Fruit fly (Drosophila melanogaster) whole organism, embryonic: ENCODE measurements around the gene CG3918.
A peak's percentile ranks its signal among the peaks of the same experiment; 100 is the strongest.

ENCODE experiments used
- Antp ChIP-seq: fragments of 200-800 bp; sonication (Bioruptor generic); optimal IDR thresholded peaks from 3 replicates; lab custom pipeline; 2016; ENCODE audit warnings: missing biosample characterization, missing genetic modification characterization
- Blimp-1 ChIP-seq: fragments of 200-800 bp; sonication (Bioruptor generic); optimal IDR thresholded peaks from 3 replicates; lab custom pipeline; 2018; ENCODE audit warnings: missing biosample characterization, missing genetic modification characterization, mild to moderate bottlenecking, moderate library complexity, missing genetic modification reagents
- C15 ChIP-seq: fragments of 200-800 bp; sonication (Bioruptor generic); IDR thresholded peaks from 3 replicates; pipeline ENCODE4 v1.3.6; 2022; ENCODE audit warnings: missing biosample characterization, missing genetic modification characterization
- CG10274 ChIP-seq: fragments of 200-800 bp; sonication (Bioruptor generic); optimal IDR thresholded peaks from 3 replicates; lab custom pipeline; 2017; ENCODE audit warnings: missing biosample characterization, mild to moderate bottlenecking, missing genetic modification characterization
- CG11398 ChIP-seq: fragments of 200-800 bp; sonication (Bioruptor generic); optimal IDR thresholded peaks from 2 replicates; lab custom pipeline; 2016; ENCODE audit warnings: missing biosample characterization, missing genetic modification characterization
- CG11696 ChIP-seq: fragments of 200-800 bp; sonication (Bioruptor generic); IDR thresholded peaks from 2 replicates; pipeline ENCODE4 v1.3.6; 2022; ENCODE audit warnings: missing biosample characterization, missing genetic modification characterization
- CG11723 ChIP-seq: fragments of 200-800 bp; sonication (Bioruptor generic); optimal IDR thresholded peaks from 2 replicates; lab custom pipeline; 2017; ENCODE audit warnings: missing biosample characterization, mild to moderate bottlenecking, missing genetic modification characterization
- CG12219 ChIP-seq: fragments of 200-800 bp; sonication (Bioruptor generic); optimal IDR thresholded peaks from 3 replicates; lab custom pipeline; 2018; ENCODE audit warnings: missing biosample characterization, mild to moderate bottlenecking, missing genetic modification characterization
- CG13894 ChIP-seq: fragments of 200-800 bp; sonication (Bioruptor generic); optimal IDR thresholded peaks from 3 replicates; lab custom pipeline; 2018; ENCODE audit warnings: missing biosample characterization, mild to moderate bottlenecking, missing genetic modification characterization, moderate library complexity
- CG15011 ChIP-seq: fragments of 200-800 bp; sonication (Bioruptor generic); optimal IDR thresholded peaks from 3 replicates; lab custom pipeline; 2018; ENCODE audit warnings: missing biosample characterization, mild to moderate bottlenecking, missing genetic modification characterization
- CG15073 ChIP-seq: fragments of 200-800 bp; sonication (Bioruptor generic); optimal IDR thresholded peaks from 2 replicates; lab custom pipeline; 2016; ENCODE audit warnings: missing biosample characterization, missing genetic modification characterization
- CG16815 ChIP-seq: fragments of 200-800 bp; sonication (Bioruptor generic); optimal IDR thresholded peaks from 3 replicates; lab custom pipeline; 2017; ENCODE audit warnings: missing biosample characterization, mild to moderate bottlenecking, missing genetic modification characterization
- CG17359 ChIP-seq: fragments of 200-800 bp; sonication (Bioruptor generic); optimal IDR thresholded peaks from 3 replicates; lab custom pipeline; 2018; ENCODE audit warnings: missing biosample characterization, mild to moderate bottlenecking, missing genetic modification characterization, moderate library complexity
- CG17361 ChIP-seq: fragments of 200-800 bp; sonication (Bioruptor generic); IDR thresholded peaks from 3 replicates; pipeline ENCODE4 v1.3.6; 2022; ENCODE audit warnings: missing biosample characterization, missing genetic modification characterization
- CG18476 ChIP-seq: fragments of 200-800 bp; sonication (Bioruptor generic); optimal IDR thresholded peaks from 2 replicates; lab custom pipeline; 2016; ENCODE audit warnings: missing biosample characterization, mild to moderate bottlenecking, missing genetic modification characterization
- CG2116 ChIP-seq: fragments of 200-800 bp; sonication (Bioruptor generic); optimal IDR thresholded peaks from 3 replicates; lab custom pipeline; 2018; ENCODE audit warnings: missing biosample characterization, mild to moderate bottlenecking, missing genetic modification characterization
- CG2129 ChIP-seq: fragments of 200-800 bp; sonication (Bioruptor generic); IDR thresholded peaks from 2 replicates; pipeline ENCODE4 v1.3.6; 2022; ENCODE audit warnings: missing biosample characterization, missing genetic modification characterization; ENCODE audit not compliant: partially characterized antibody
- CG32767 ChIP-seq: fragments of 200-800 bp; sonication (Bioruptor generic); IDR thresholded peaks from 2 replicates; pipeline ENCODE4 v1.3.6; 2022; ENCODE audit warnings: missing biosample characterization, missing genetic modification characterization
- CG33213 ChIP-seq: fragments of 200-800 bp; sonication (Bioruptor generic); optimal IDR thresholded peaks from 3 replicates; lab custom pipeline; 2016; ENCODE audit warnings: missing biosample characterization, missing genetic modification characterization
- CG3407 ChIP-seq: fragments of 200-800 bp; sonication (Bioruptor generic); optimal IDR thresholded peaks from 2 replicates; lab custom pipeline; 2018; ENCODE audit warnings: missing biosample characterization, mild to moderate bottlenecking, missing genetic modification characterization
- CG3847 ChIP-seq: fragments of 200-800 bp; sonication (Bioruptor generic); IDR thresholded peaks from 2 replicates; pipeline ENCODE4 v1.3.6; 2022; ENCODE audit warnings: missing biosample characterization, missing genetic modification characterization
- CG6791 ChIP-seq: fragments of 200-800 bp; sonication (Bioruptor generic); IDR thresholded peaks from 3 replicates; pipeline ENCODE4 v1.3.6; 2022; ENCODE audit warnings: missing biosample characterization, missing genetic modification characterization; ENCODE audit not compliant: partially characterized antibody
- CG7357 ChIP-seq: fragments of 200-800 bp; sonication (Bioruptor generic); IDR thresholded peaks from 3 replicates; pipeline ENCODE4 v1.3.6; 2022; ENCODE audit warnings: missing biosample characterization, missing genetic modification characterization
- CG7987 ChIP-seq: fragments of 200-800 bp; sonication (Bioruptor generic); optimal IDR thresholded peaks from 2 replicates; lab custom pipeline; 2018; ENCODE audit warnings: missing biosample characterization, mild to moderate bottlenecking, missing genetic modification characterization, moderate library complexity
- CrebB ChIP-seq: fragments of 200-800 bp; sonication (Bioruptor generic); optimal IDR thresholded peaks from 3 replicates; lab custom pipeline; 2018; ENCODE audit warnings: missing biosample characterization, mild to moderate bottlenecking, missing genetic modification characterization
- ERR ChIP-seq: fragments of 200-800 bp; sonication (Bioruptor generic); optimal IDR thresholded peaks from 2 replicates; lab custom pipeline; 2016; ENCODE audit warnings: missing biosample characterization, missing genetic modification characterization
- Gug ChIP-seq: fragments of 200-800 bp; sonication (Bioruptor generic); IDR thresholded peaks from 4 replicates; pipeline ENCODE4 v1.3.6; 2022; ENCODE audit warnings: missing biosample characterization, missing genetic modification characterization
- HLH4C ChIP-seq: fragments of 200-800 bp; sonication (Bioruptor generic); IDR thresholded peaks from 3 replicates; pipeline ENCODE4 v1.3.6; 2022; ENCODE audit warnings: missing biosample characterization, missing genetic modification characterization; ENCODE audit not compliant: partially characterized antibody
- HLH54F ChIP-seq: fragments of 200-800 bp; sonication (Bioruptor generic); optimal IDR thresholded peaks from 3 replicates; lab custom pipeline; 2016; ENCODE audit warnings: missing biosample characterization, missing genetic modification characterization
- Hmr ChIP-seq: fragments of 200-800 bp; sonication (Bioruptor generic); optimal IDR thresholded peaks from 3 replicates; lab custom pipeline; 2017; ENCODE audit warnings: mild to moderate bottlenecking, missing biosample characterization, missing genetic modification reagents, missing genetic modification characterization
- YL-1 ChIP-seq: fragments of 200-800 bp; sonication (Bioruptor generic); optimal IDR thresholded peaks from 3 replicates; lab custom pipeline; 2017; ENCODE audit warnings: missing biosample characterization, mild to moderate bottlenecking, missing genetic modification characterization
- ac ChIP-seq: fragments of 200-800 bp; sonication (Bioruptor generic); optimal IDR thresholded peaks from 3 replicates; lab custom pipeline; 2017; ENCODE audit warnings: missing biosample characterization, mild to moderate bottlenecking, missing genetic modification characterization
- ap ChIP-seq: fragments of 200-800 bp; sonication (Bioruptor generic); IDR thresholded peaks from 2 replicates; pipeline ENCODE4 v1.3.6; 2022; ENCODE audit warnings: missing biosample characterization, missing genetic modification characterization
- bowl ChIP-seq: fragments of 200-800 bp; sonication (Bioruptor generic); IDR thresholded peaks from 2 replicates; pipeline ENCODE4 v1.3.6; 2022; ENCODE audit warnings: missing biosample characterization, missing genetic modification characterization
- cg ChIP-seq: fragments of 200-800 bp; sonication (Bioruptor generic); optimal IDR thresholded peaks from 3 replicates; lab custom pipeline; 2019; ENCODE audit warnings: missing biosample characterization, mild to moderate bottlenecking, missing genetic modification characterization, moderate library complexity
- chif ChIP-seq, 2 experiments: fragments of 200-800 bp; sonication (Bioruptor generic); optimal IDR thresholded peaks; 3 replicates each; lab custom pipeline; 2016; ENCODE audit warnings: missing biosample characterization in 2 of 2, missing genetic modification characterization in 2 of 2
- dm ChIP-seq: fragments of 200-800 bp; sonication (Bioruptor generic); optimal IDR thresholded peaks from 3 replicates; lab custom pipeline; 2016; ENCODE audit warnings: missing biosample characterization, missing genetic modification characterization
- dmrt99B ChIP-seq: fragments of 200-800 bp; sonication (Bioruptor generic); optimal IDR thresholded peaks from 2 replicates; lab custom pipeline; 2018; ENCODE audit warnings: missing biosample characterization, mild to moderate bottlenecking, missing genetic modification characterization, moderate library complexity
- dysf ChIP-seq: fragments of 200-800 bp; sonication (Bioruptor generic); IDR thresholded peaks from 3 replicates; pipeline ENCODE4 v1.3.6; 2022; ENCODE audit warnings: missing biosample characterization, missing genetic modification characterization
- ems ChIP-seq: fragments of 200-800 bp; sonication (Bioruptor generic); optimal IDR thresholded peaks from 3 replicates; lab custom pipeline; 2016; ENCODE audit warnings: missing biosample characterization, missing genetic modification characterization
- gcm ChIP-seq: fragments of 200-800 bp; sonication (Bioruptor generic); optimal IDR thresholded peaks from 2 replicates; lab custom pipeline; 2019; ENCODE audit warnings: missing biosample characterization, mild to moderate bottlenecking, missing genetic modification characterization, moderate library complexity
- kah ChIP-seq: fragments of 200-800 bp; sonication (Bioruptor generic); optimal IDR thresholded peaks from 2 replicates; lab custom pipeline; 2018; ENCODE audit warnings: missing biosample characterization, mild to moderate bottlenecking, missing genetic modification characterization
- mirr ChIP-seq: fragments of 200-800 bp; sonication (Bioruptor generic); optimal IDR thresholded peaks from 3 replicates; lab custom pipeline; 2018; ENCODE audit warnings: missing biosample characterization, mild to moderate bottlenecking, missing genetic modification characterization
- odd ChIP-seq: fragments of 200-800 bp; sonication (Bioruptor generic); optimal IDR thresholded peaks from 2 replicates; lab custom pipeline; 2017; ENCODE audit warnings: missing biosample characterization, mild to moderate bottlenecking, missing genetic modification characterization
- salm ChIP-seq: fragments of 200-800 bp; sonication (Bioruptor generic); optimal IDR thresholded peaks from 2 replicates; lab custom pipeline; 2018; ENCODE audit warnings: missing biosample characterization, mild to moderate bottlenecking, missing genetic modification characterization
- sens ChIP-seq: fragments of 200-800 bp; sonication (Bioruptor generic); peaks from one replicate; lab custom pipeline; 2016; ENCODE audit warnings: missing biosample characterization, missing genetic modification characterization
- stwl ChIP-seq: fragments of 200-800 bp; sonication (Bioruptor generic); optimal IDR thresholded peaks from 3 replicates; lab custom pipeline; 2018; ENCODE audit warnings: missing biosample characterization, mild to moderate bottlenecking, missing genetic modification characterization, moderate library complexity
- sug ChIP-seq: fragments of 200-800 bp; optimal IDR thresholded peaks from 2 replicates; lab custom pipeline; 2019; ENCODE audit warnings: missing biosample characterization, mild to moderate bottlenecking, missing genetic modification characterization, moderate library complexity
- zf30C ChIP-seq: fragments of 200-800 bp; sonication (Bioruptor generic); optimal IDR thresholded peaks from 3 replicates; lab custom pipeline; 2018; ENCODE audit warnings: missing biosample characterization, mild to moderate bottlenecking, missing genetic modification characterization

Gene CG3918

dm6 chrX:6549428-6550117, 25.3 kb downstream of the CG3918 start (continued):
- peak; percentile 96 for TF ChIP-seq HLH54F (GFP tag; lab: Kevin White, UChicago)
- TF ChIP-seq CG11696 (GFP tag; lab: Robert Waterston, UW) = peak; percentile 89
- TF ChIP-seq CG15011 = peak; percentile 92
- peak; percentile 94 for TF ChIP-seq CG17361 (GFP tag; lab: Robert Waterston, UW)
- TF ChIP-seq YL-1 (GFP tag; lab: Kevin White, UChicago) = peak; percentile 60
- TF ChIP-seq CG11723 (GFP tag; lab: Kevin White, UChicago) = peak; percentile 85
- TF ChIP-seq CrebB = peak; percentile 92
- TF ChIP-seq dmrt99B = peak; percentile 94
- TF ChIP-seq mirr (GFP tag; lab: Kevin White, UChicago) = peak; percentile 95
- TF ChIP-seq ems (GFP tag; lab: Kevin White, UChicago) = peak; percentile 97
- no peak for TF ChIP-seq HLH4C
- TF ChIP-seq Antp (GFP tag; lab: Kevin White, UChicago) = peak; percentile 95
- peak; percentile 78 for TF ChIP-seq salm (tag; lab: Kevin White, UChicago)
- TF ChIP-seq sens = peak; percentile 99
- peak; percentile 94 for TF ChIP-seq Hmr (GFP tag; lab: Kevin White, UChicago)
- TF ChIP-seq CG12219 = peak; percentile 96
- peak; percentile 94 for TF ChIP-seq CG11398
- peak; percentile 86 for TF ChIP-seq dm (GFP tag; lab: Kevin White, UChicago)
- TF ChIP-seq gcm (GFP tag; lab: Kevin White, UChicago) = peak; percentile 80
- TF ChIP-seq CG2129 = no peak
- TF ChIP-seq chif (GFP tag; optimal IDR thresholded peaks at IDR 0.05; lab: Kevin White, UChicago) = peak; percentile 93 to 96
- TF ChIP-seq bowl (GFP tag; lab: Robert Waterston, UW) = peak; percentile 80
- TF ChIP-seq CG3407 (GFP tag; lab: Kevin White, UChicago) = peak; percentile 83
- peak; percentile 84 for TF ChIP-seq ac
- peak; percentile 67 for TF ChIP-seq CG15073 (GFP tag; lab: Kevin White, UChicago)
- TF ChIP-seq C15 (GFP tag; lab: Robert Waterston, UW) = peak; percentile 92
- peak; percentile 95 for TF ChIP-seq ERR
- TF ChIP-seq CG7987 (GFP tag; lab: Kevin White, UChicago) = peak; percentile 90
- TF ChIP-seq Blimp-1 (GFP tag; lab: Kevin White, UChicago) = peak; percentile 92
- peak; percentile 95 for TF ChIP-seq CG18476
- peak; percentile 97 for TF ChIP-seq dysf
- peak; percentile 92 for TF ChIP-seq sug
- no peak for TF ChIP-seq CG6791 (GFP tag; lab: Robert Waterston, UW)
- peak; percentile 96 for TF ChIP-seq CG3847 (GFP tag; lab: Robert Waterston, UW)
- TF ChIP-seq CG17359 (tag; lab: Kevin White, UChicago) = peak; percentile 95
- TF ChIP-seq CG13894 (tag; lab: Kevin White, UChicago) = peak; percentile 96
- peak; percentile 92 for TF ChIP-seq ap (GFP tag; lab: Robert Waterston, UW)
- peak; percentile 90 for TF ChIP-seq CG7357 (GFP tag; lab: Robert Waterston, UW)
- peak; percentile 91 for TF ChIP-seq CG32767 (GFP tag; lab: Robert Waterston, UW)
- peak; percentile 87 for TF ChIP-seq zf30C
- TF ChIP-seq stwl (tag; lab: Kevin White, UChicago) = peak; percentile 52
- TF ChIP-seq CG33213 (GFP tag; lab: Kevin White, UChicago) = no peak
- TF ChIP-seq odd (GFP tag; lab: Kevin White, UChicago) = peak; percentile 88
- TF ChIP-seq kah (GFP tag; lab: Kevin White, UChicago) = peak; percentile 87
- TF ChIP-seq CG2116 = peak; percentile 64
- TF ChIP-seq cg = no peak
- TF ChIP-seq CG10274 (GFP tag; lab: Kevin White, UChicago) = peak; percentile 91
- peak; percentile 97 for TF ChIP-seq Gug (GFP tag; lab: Robert Waterston, UW)
- TF ChIP-seq CG16815 (GFP tag; lab: Kevin White, UChicago) = peak; percentile 89
